Worm (Caenorhabditis elegans) whole organism, L1 larva: ENCODE results near the gene nlp-2.
A peak's percentile ranks its signal among the peaks of the same experiment; 100 is the strongest.

Experiments
- C34B4.2 ChIP-seq: sonication (generic microtip); optimal IDR thresholded peaks from 2 replicates; lab custom pipeline; 2017; ENCODE audit warnings: mild to moderate bottlenecking, missing genetic modification characterization, missing compliant biosample characterization
- Y116A8C.19 ChIP-seq: sonication (generic microtip); optimal IDR thresholded peaks from 2 replicates; lab custom pipeline; 2016; ENCODE audit warnings: missing compliant biosample characterization, missing genetic modification characterization, borderline replicate concordance
- blmp-1 ChIP-seq: fragments of 150-350 bp; optimal IDR thresholded peaks from 2 replicates; lab custom pipeline; 2014; ENCODE audit warnings: missing biosample characterization, missing genetic modification characterization
- ceh-63 ChIP-seq: fragments of 200-800 bp; sonication (Bioruptor generic); optimal IDR thresholded peaks from 2 replicates; lab custom pipeline; 2018; ENCODE audit warnings: mild to moderate bottlenecking, missing genetic modification characterization, missing compliant biosample characterization
- ceh-8 ChIP-seq: fragments of 200-800 bp; sonication (Bioruptor generic); optimal IDR thresholded peaks from 2 replicates; lab custom pipeline; 2018; ENCODE audit warnings: mild to moderate bottlenecking, missing genetic modification characterization, moderate library complexity, missing compliant biosample characterization
- ces-1 ChIP-seq: fragments of 150-350 bp; optimal IDR thresholded peaks from 2 replicates; lab custom pipeline; 2014; ENCODE audit warnings: missing biosample characterization, missing genetic modification reagents, missing genetic modification characterization
- dsc-1 ChIP-seq: sonication (generic microtip); optimal IDR thresholded peaks from 2 replicates; lab custom pipeline; 2016; ENCODE audit warnings: mild to moderate bottlenecking, missing genetic modification characterization, missing compliant biosample characterization
- efl-1 ChIP-seq, 4 experiments: fragments of 150-350 bp; optimal IDR thresholded peaks in 3 of 4; peaks in 1 of 4; 1 replicate in 1 of 4; 2 replicates in 3 of 4; lab custom pipeline; 2014; ENCODE audit warnings: missing biosample characterization in 2 of 4, missing genetic modification characterization in 2 of 4, missing genetic modification reagents in 2 of 4
- elt-2 ChIP-seq: sonication (generic microtip); optimal IDR thresholded peaks from 2 replicates; lab custom pipeline; 2016; ENCODE audit warnings: missing genetic modification characterization, mild to moderate bottlenecking, inconsistent platforms, missing compliant biosample characterization, missing genetic modification reagents
- fkh-8 ChIP-seq: sonication (generic microtip); optimal IDR thresholded peaks from 2 replicates; lab custom pipeline; 2016; ENCODE audit warnings: mild to moderate bottlenecking, missing genetic modification characterization, missing compliant biosample characterization
- fos-1 ChIP-seq: fragments of 150-350 bp; optimal IDR thresholded peaks from 2 replicates; lab custom pipeline; 2014; ENCODE audit warnings: missing biosample characterization, missing genetic modification characterization
- grh-1 ChIP-seq: fragments of 200-800 bp; sonication (Bioruptor generic); IDR thresholded peaks from 2 replicates; pipeline ENCODE4 v1.3.6; 2022; ENCODE audit warnings: missing genetic modification reagents, missing genetic modification characterization, missing compliant biosample characterization
- hlh-4 ChIP-seq: sonication (generic microtip); optimal IDR thresholded peaks from 2 replicates; lab custom pipeline; 2016; ENCODE audit warnings: mild to moderate bottlenecking, missing genetic modification characterization, missing compliant biosample characterization
- irx-1 ChIP-seq: sonication (generic microtip); optimal IDR thresholded peaks from 2 replicates; lab custom pipeline; 2016; ENCODE audit warnings: missing genetic modification characterization, missing compliant biosample characterization
- lin-14 ChIP-seq: fragments of 200-800 bp; sonication (Bioruptor generic); optimal IDR thresholded peaks from 2 replicates; lab custom pipeline; 2018; ENCODE audit warnings: mild to moderate bottlenecking, missing genetic modification characterization, moderate library complexity, missing compliant biosample characterization
- lin-35 ChIP-seq, 2 experiments: fragments of 150-350 bp; optimal IDR thresholded peaks; 2 replicates each; lab custom pipeline; 2014; ENCODE audit warnings: missing biosample characterization in 2 of 2, missing genetic modification characterization in 2 of 2, missing genetic modification reagents in 2 of 2
- lin-39 ChIP-seq: fragments of 150-350 bp; optimal IDR thresholded peaks from 2 replicates; lab custom pipeline; 2014; ENCODE audit warnings: missing biosample characterization, missing genetic modification reagents, missing genetic modification characterization
- lir-3 ChIP-seq: sonication (generic microtip); optimal IDR thresholded peaks from 2 replicates; lab custom pipeline; 2016; ENCODE audit warnings: mild to moderate bottlenecking, missing genetic modification characterization, moderate library complexity, missing compliant biosample characterization; ENCODE audit not compliant: poor library complexity
- lsy-2 ChIP-seq, 2 experiments: fragments of 150-350 bp; optimal IDR thresholded peaks; 2 replicates each; lab custom pipeline; 2014; ENCODE audit warnings: missing biosample characterization in 2 of 2, missing genetic modification characterization in 2 of 2
- mdl-1 ChIP-seq, 2 experiments: fragments of 150-350 bp; optimal IDR thresholded peaks; 2 replicates each; lab custom pipeline; 2014 to 2017; ENCODE audit warnings: missing biosample characterization in 2 of 2, missing genetic modification characterization in 2 of 2, inconsistent platforms in 1 of 2
- mef-2 ChIP-seq: fragments of 150-350 bp; optimal IDR thresholded peaks from 2 replicates; lab custom pipeline; 2014; ENCODE audit warnings: missing biosample characterization, missing genetic modification characterization
- nhr-19 ChIP-seq: fragments of 200-800 bp; sonication (Bioruptor generic); conservative IDR thresholded peaks from 2 replicates; pipeline ENCODE4 v1.3.6; 2022; ENCODE audit warnings: missing genetic modification characterization, missing compliant biosample characterization
- nhr-20 ChIP-seq: sonication (generic microtip); optimal IDR thresholded peaks from 2 replicates; lab custom pipeline; 2016; ENCODE audit warnings: mild to moderate bottlenecking, missing genetic modification characterization, missing compliant biosample characterization
- nhr-237 ChIP-seq: fragments of 150-350 bp; optimal IDR thresholded peaks from 2 replicates; lab custom pipeline; 2014; ENCODE audit warnings: missing biosample characterization, missing genetic modification characterization
- nhr-47 ChIP-seq: sonication (generic microtip); optimal IDR thresholded peaks from 2 replicates; lab custom pipeline; 2016; ENCODE audit warnings: mild to moderate bottlenecking, missing genetic modification characterization, moderate library complexity, missing compliant biosample characterization
- nhr-71 ChIP-seq: sonication (generic microtip); optimal IDR thresholded peaks from 2 replicates; lab custom pipeline; 2016; ENCODE audit warnings: mild to moderate bottlenecking, missing genetic modification characterization, moderate library complexity, missing compliant biosample characterization
- nhr-76 ChIP-seq: sonication (generic microtip); optimal IDR thresholded peaks from 2 replicates; lab custom pipeline; 2017; ENCODE audit warnings: missing biosample characterization, missing genetic modification characterization
- nhr-77 ChIP-seq: fragments of 150-350 bp; optimal IDR thresholded peaks from 2 replicates; lab custom pipeline; 2014; ENCODE audit warnings: missing biosample characterization, missing genetic modification characterization
- nhr-85 ChIP-seq: sonication (generic microtip); peaks from one replicate; lab custom pipeline; 2016; ENCODE audit warnings: missing genetic modification characterization, inconsistent platforms, missing compliant biosample characterization
- nhr-90 ChIP-seq: sonication (generic microtip); optimal IDR thresholded peaks from 2 replicates; lab custom pipeline; 2016; ENCODE audit warnings: mild to moderate bottlenecking, missing genetic modification characterization, missing compliant biosample characterization; ENCODE audit not compliant: poor library complexity
- pag-3 ChIP-seq: sonication (generic microtip); optimal IDR thresholded peaks from 2 replicates; lab custom pipeline; 2017; ENCODE audit warnings: missing genetic modification characterization, mild to moderate bottlenecking, missing compliant biosample characterization, antibody characterized with exemption, borderline replicate concordance; ENCODE audit not compliant: insufficient read depth
- pax-3 ChIP-seq: fragments of 200-800 bp; sonication (Bioruptor generic); optimal IDR thresholded peaks from 2 replicates; lab custom pipeline; 2018; ENCODE audit warnings: mild to moderate bottlenecking, missing genetic modification characterization, moderate library complexity, missing compliant biosample characterization
- rnt-1 ChIP-seq: sonication (generic microtip); optimal IDR thresholded peaks from 2 replicates; lab custom pipeline; 2016; ENCODE audit warnings: mild to moderate bottlenecking, missing genetic modification characterization, moderate library complexity, missing compliant biosample characterization
- skn-1 ChIP-seq: fragments of 150-350 bp; optimal IDR thresholded peaks from 2 replicates; lab custom pipeline; 2014; ENCODE audit warnings: missing biosample characterization, missing genetic modification characterization
- snpc-4 ChIP-seq: fragments of 150-350 bp; optimal IDR thresholded peaks from 2 replicates; lab custom pipeline; 2014; ENCODE audit warnings: missing biosample characterization, missing genetic modification characterization
- snu-23 ChIP-seq: sonication (generic microtip); optimal IDR thresholded peaks from 2 replicates; lab custom pipeline; 2016; ENCODE audit warnings: missing genetic modification characterization, missing compliant biosample characterization
- swsn-7 ChIP-seq: sonication (generic microtip); optimal IDR thresholded peaks from 2 replicates; lab custom pipeline; 2016; ENCODE audit warnings: missing genetic modification characterization, missing compliant biosample characterization
- tbx-2 ChIP-seq: sonication (generic microtip); optimal IDR thresholded peaks from 2 replicates; lab custom pipeline; 2016; ENCODE audit warnings: missing genetic modification characterization, missing compliant biosample characterization
- unc-130 ChIP-seq: fragments of 150-350 bp; optimal IDR thresholded peaks from 2 replicates; lab custom pipeline; 2017; ENCODE audit warnings: missing biosample characterization, missing genetic modification characterization, inconsistent platforms
- unc-98 ChIP-seq: fragments of 200-800 bp; sonication (Bioruptor generic); IDR thresholded peaks from 2 replicates; pipeline ENCODE4 v1.3.6; 2022; ENCODE audit warnings: missing genetic modification characterization, missing compliant biosample characterization
- vab-15 ChIP-seq: sonication (generic microtip); optimal IDR thresholded peaks from 2 replicates; lab custom pipeline; 2017; ENCODE audit warnings: missing genotype, mild to moderate bottlenecking, missing genetic modification characterization, missing compliant biosample characterization
- zip-4 ChIP-seq: fragments of 200-800 bp; sonication (Bioruptor generic); optimal IDR thresholded peaks from 2 replicates; lab custom pipeline; 2018; ENCODE audit warnings: mild to moderate bottlenecking, missing genetic modification characterization, moderate library complexity, missing compliant biosample characterization
- ztf-11 ChIP-seq, 2 experiments: sonication (generic microtip); optimal IDR thresholded peaks; 2 replicates each; lab custom pipeline; 2016 to 2017; ENCODE audit warnings: missing genetic modification characterization in 2 of 2, missing biosample characterization in 1 of 2, missing compliant biosample characterization in 1 of 2
- ztf-4 ChIP-seq: fragments of 150-350 bp; optimal IDR thresholded peaks from 2 replicates; lab custom pipeline; 2014; ENCODE audit warnings: missing biosample characterization, missing genetic modification characterization

nlp-2 gene

ce11 chrX:2328873-2329272 lies 15.7 kb downstream of the nlp-2 start:
- TF ChIP-seq nhr-76 (tag; lab: Kevin White, UChicago), result no peak
- peak; percentile 11 for TF ChIP-seq tbx-2 (tag; lab: Kevin White, UChicago)
- peak; percentile 62 for TF ChIP-seq snu-23 (GFP tag; lab: Kevin White, UChicago)
- peak; percentile 67 for TF ChIP-seq nhr-47 (tag; lab: Kevin White, UChicago)
- TF ChIP-seq nhr-71, result peak; percentile 79
- TF ChIP-seq mef-2 (tag; lab: Kevin White, UChicago), result no peak
- no peak for TF ChIP-seq lir-3 (tag; lab: Kevin White, UChicago)
- TF ChIP-seq nhr-20, result peak; percentile 55
- no peak for TF ChIP-seq nhr-237 (tag; lab: Kevin White, UChicago)
- TF ChIP-seq ceh-63 (GFP tag; lab: Kevin White, UChicago), result no peak
- no peak for TF ChIP-seq blmp-1
- no peak for TF ChIP-seq unc-98 (GFP tag; lab: Robert Waterston, UW)
- peak; percentile 59 for TF ChIP-seq lin-14 (GFP tag; lab: Kevin White, UChicago)
- no peak for TF ChIP-seq pag-3 (tag; lab: Kevin White, UChicago)
- TF ChIP-seq swsn-7 (tag; lab: Kevin White, UChicago), result peak; percentile 48
- TF ChIP-seq nhr-19, result peak; percentile 75
- TF ChIP-seq efl-1 (optimal IDR thresholded peaks at IDR 0.05; lab: Kevin White, UChicago), result no peak
- TF ChIP-seq efl-1 (GFP tag; optimal IDR thresholded peaks at IDR 0.05 in 1 of 2; lab: Kevin White, UChicago), result peak in 1 of 2 experiments; percentile 80
- TF ChIP-seq nhr-77 (tag; lab: Kevin White, UChicago), result no peak
- TF ChIP-seq rnt-1 (tag; lab: Kevin White, UChicago), result peak; percentile 51
- TF ChIP-seq ztf-11 (tag; optimal IDR thresholded peaks at IDR 0.05; lab: Kevin White, UChicago), result peak in 1 of 2 experiments; percentile 40
- TF ChIP-seq C34B4.2 (tag; lab: Kevin White, UChicago), result no peak
- TF ChIP-seq nhr-85, result peak; percentile 74
- TF ChIP-seq irx-1 (tag; lab: Kevin White, UChicago), result peak; percentile 10
- no peak for TF ChIP-seq lin-35 (GFP tag; optimal IDR thresholded peaks at IDR 0.05; lab: Kevin White, UChicago)
- no peak for TF ChIP-seq hlh-4 (tag; lab: Kevin White, UChicago)
- TF ChIP-seq Y116A8C.19 (tag; lab: Kevin White, UChicago), result no peak
- TF ChIP-seq grh-1 (GFP tag; lab: Robert Waterston, UW), result 0 out of 2 replicates have a peak, but pooled peaks have one; percentile 22
- peak in 1 of 2 experiments; percentile 34 for TF ChIP-seq lsy-2 (tag; optimal IDR thresholded peaks at IDR 0.05; lab: Kevin White, UChicago)
- TF ChIP-seq nhr-90 (tag; lab: Kevin White, UChicago), result peak; percentile 77
- peak; percentile 27 for TF ChIP-seq lin-39 (tag; lab: Kevin White, UChicago)
- peak; percentile 98 for TF ChIP-seq snpc-4 (tag; lab: Kevin White, UChicago)
- TF ChIP-seq elt-2 (tag; lab: Kevin White, UChicago), result peak; percentile 44
- TF ChIP-seq, all 84 proteins: peak for 19

- no peak for TF ChIP-seq fos-1 (tag; lab: Kevin White, UChicago)
- TF ChIP-seq nhr-71, result peak; percentile 44
- TF ChIP-seq ceh-8 (GFP tag; lab: Kevin White, UChicago), result peak; percentile 60
- TF ChIP-seq ztf-11 (tag; optimal IDR thresholded peaks at IDR 0.05; lab: Kevin White, UChicago), result peak in 1 of 2 experiments; percentile 28
- peak; percentile 34 for TF ChIP-seq unc-130
- peak; percentile 11 for TF ChIP-seq dsc-1
- TF ChIP-seq fkh-8 (tag; lab: Kevin White, UChicago), result peak; percentile 82
- TF ChIP-seq swsn-7 (tag; lab: Kevin White, UChicago), result peak; percentile 6
- TF ChIP-seq irx-1 (tag; lab: Kevin White, UChicago), result peak; percentile 37
- TF ChIP-seq lsy-2 (tag; optimal IDR thresholded peaks at IDR 0.05; lab: Kevin White, UChicago), result peak in 1 of 2 experiments; percentile 10
- peak; percentile 54 for TF ChIP-seq skn-1 (tag; lab: Kevin White, UChicago)
- peak; percentile 68 for TF ChIP-seq rnt-1 (tag; lab: Kevin White, UChicago)
- TF ChIP-seq vab-15 (tag; lab: Kevin White, UChicago), result peak; percentile 28
- no peak for TF ChIP-seq ces-1 (GFP tag; lab: Kevin White, UChicago)
- TF ChIP-seq mdl-1 (tag; optimal IDR thresholded peaks at IDR 0.05; lab: Kevin White, UChicago), result peak in 1 of 2 experiments; percentile 67
- TF ChIP-seq lin-35 (GFP tag; optimal IDR thresholded peaks at IDR 0.05; lab: Kevin White, UChicago), result no peak
- TF ChIP-seq pax-3 (tag; lab: Kevin White, UChicago), result peak; percentile 53
- peak; percentile 23 for TF ChIP-seq nhr-20
- TF ChIP-seq zip-4 (GFP tag; lab: Kevin White, UChicago), result peak; percentile 5
- TF ChIP-seq snu-23 (GFP tag; lab: Kevin White, UChicago), result peak; percentile 35
- peak; percentile 57 for TF ChIP-seq nhr-19
- TF ChIP-seq lin-14 (GFP tag; lab: Kevin White, UChicago), result peak; percentile 91
- TF ChIP-seq hlh-4 (tag; lab: Kevin White, UChicago), result no peak
- TF ChIP-seq ztf-4 (tag; lab: Kevin White, UChicago), result no peak
These were observed 22.8 kb downstream of the nlp-2 start for ce11 chrX:2321758-2322157.
